Fruit fly (Drosophila melanogaster): ENCODE data around the gene pbl.

- TF ChIP-seq psq (GFP tag; optimal IDR thresholded peaks at IDR 0.05) = no peak
- no peak for TF ChIP-seq h (GFP tag; optimal IDR thresholded peaks at IDR 0.05)
- TF ChIP-seq Myc (optimal IDR thresholded peaks at IDR 0.05) = no peak
- no peak for TF ChIP-seq Hnf4 (GFP tag; optimal IDR thresholded peaks at IDR 0.05)
- no peak for TF ChIP-seq Sp1 (GFP tag; optimal IDR thresholded peaks at IDR 0.05)
- no peak for TF ChIP-seq dl (GFP tag; optimal IDR thresholded peaks at IDR 0.05; ENCODE audit: insufficient read depth in 1 of 2, partially characterized antibody in 2 of 2)
- no peak for TF ChIP-seq pan (optimal IDR thresholded peaks at IDR 0.05)
- TF ChIP-seq br (GFP tag; optimal IDR thresholded peaks at IDR 0.05) = no peak
- TF ChIP-seq fru (GFP tag; optimal IDR thresholded peaks at IDR 0.05) = no peak
- TF ChIP-seq Vsx2 (GFP tag; optimal IDR thresholded peaks at IDR 0.05; ENCODE audit: partially characterized antibody) = no peak
- TF ChIP-seq Hr78 (GFP tag; optimal IDR thresholded peaks at IDR 0.05) = no peak
- TF ChIP-seq ey (GFP tag; optimal IDR thresholded peaks at IDR 0.05) = no peak
- no peak for TF ChIP-seq N (GFP tag; optimal IDR thresholded peaks at IDR 0.05)
Measured at dm6 chr3L:7863267-7863765, 48.4 kb downstream of the pbl start.

Measured in whole organism, wandering third instar larva.